Fruit fly (Drosophila melanogaster) whole organism, pupa: ENCODE measurements around the gene CG43332.

ENCODE experiments used
- CG10348 ChIP-seq: fragments of 200-800 bp; sonication (Bioruptor generic); IDR thresholded peaks from 2 replicates; pipeline ENCODE4 v1.3.6; 2022; ENCODE audit warnings: missing biosample characterization, missing genetic modification characterization
- CG14655 ChIP-seq: fragments of 200-800 bp; sonication (Bioruptor generic); optimal IDR thresholded peaks from 3 replicates; lab custom pipeline; 2017; ENCODE audit warnings: mild to moderate bottlenecking, missing biosample characterization, missing genetic modification reagents, missing genetic modification characterization
- CG8301 ChIP-seq: fragments of 200-800 bp; sonication (Bioruptor generic); optimal IDR thresholded peaks from 2 replicates; lab custom pipeline; 2018; ENCODE audit warnings: missing biosample characterization, mild to moderate bottlenecking, missing genetic modification characterization
- Ets98B ChIP-seq: fragments of 200-800 bp; sonication (Bioruptor generic); IDR thresholded peaks from 2 replicates; pipeline ENCODE4 v1.3.6; 2022; ENCODE audit warnings: missing biosample characterization, missing genetic modification characterization
- Pif1A ChIP-seq: fragments of 200-800 bp; sonication (Bioruptor generic); optimal IDR thresholded peaks from 3 replicates; lab custom pipeline; 2016; ENCODE audit warnings: missing biosample characterization, missing genetic modification characterization
- Pif1B ChIP-seq: fragments of 200-800 bp; sonication (Bioruptor generic); optimal IDR thresholded peaks from 3 replicates; lab custom pipeline; 2016; ENCODE audit warnings: missing biosample characterization, missing genetic modification characterization
- Snoo ChIP-seq: fragments of 200-800 bp; sonication (Bioruptor generic); optimal IDR thresholded peaks from 3 replicates; lab custom pipeline; 2017; ENCODE audit warnings: missing biosample characterization, mild to moderate bottlenecking, missing genetic modification characterization, inconsistent platforms
- gl ChIP-seq: fragments of 200-800 bp; sonication (Bioruptor generic); optimal IDR thresholded peaks from 2 replicates; lab custom pipeline; 2018; ENCODE audit warnings: missing biosample characterization, mild to moderate bottlenecking, missing genetic modification characterization

DNA sequence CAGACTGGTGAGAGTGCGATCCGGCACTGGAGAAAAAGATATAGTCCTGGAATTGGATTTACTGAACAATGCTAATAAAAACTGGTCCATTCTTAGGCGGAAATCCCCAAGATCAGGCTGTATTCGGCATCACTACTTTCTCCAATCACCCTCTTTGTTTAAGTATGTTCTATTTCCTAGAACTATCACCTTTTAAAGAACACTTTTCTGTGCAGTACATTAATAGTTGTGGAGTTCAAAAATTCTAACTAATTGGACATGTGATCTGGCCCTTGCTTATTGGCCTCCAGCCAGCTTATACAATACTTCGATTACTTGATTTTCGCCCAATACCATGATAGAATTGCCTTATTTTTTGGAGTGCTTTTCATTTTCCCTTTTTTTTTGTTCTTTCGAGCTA is 39.4 kb downstream of the CG43332 start:
- TF ChIP-seq CG10348 (GFP tag; lab: Robert Waterston, UW): no peak
- no peak for TF ChIP-seq gl (tag; lab: Kevin White, UChicago)
- no peak for TF ChIP-seq Snoo (tag; lab: Kevin White, UChicago)
- TF ChIP-seq Ets98B: no peak
- TF ChIP-seq Pif1B: no peak
- TF ChIP-seq CG14655 (GFP tag; lab: Kevin White, UChicago): no peak
- TF ChIP-seq CG8301 (tag; lab: Kevin White, UChicago): no peak
- TF ChIP-seq Pif1A (GFP tag; lab: Kevin White, UChicago): no peak
